Worm (Caenorhabditis elegans) whole organism, young adult: ENCODE data around the gene F07F6.8.

Source experiments
- B0019.2 ChIP-seq: fragments of 200-800 bp; sonication (Bioruptor generic); conservative IDR thresholded peaks from 2 replicates; pipeline ENCODE4 v1.3.6; 2022; ENCODE audit warnings: missing genetic modification reagents, missing genetic modification characterization, missing compliant biosample characterization
- B0035.1 ChIP-seq: sonication (generic microtip); optimal IDR thresholded peaks from 2 replicates; lab custom pipeline; 2016; ENCODE audit warnings: missing genetic modification characterization, mild to moderate bottlenecking, missing compliant biosample characterization, missing genotype, missing genetic modification reagents
- F57A8.1 ChIP-seq: fragments of 200-800 bp; sonication (Bioruptor generic); optimal IDR thresholded peaks from 2 replicates; lab custom pipeline; 2018; ENCODE audit warnings: mild to moderate bottlenecking, missing genetic modification characterization, moderate library complexity, missing compliant biosample characterization
- Y79H2A.3 ChIP-seq: fragments of 200-800 bp; sonication (Bioruptor generic); conservative IDR thresholded peaks from 2 replicates; pipeline ENCODE4 v1.3.6; 2022; ENCODE audit warnings: missing genetic modification reagents, missing genetic modification characterization, missing compliant biosample characterization
- ekl-4 ChIP-seq: fragments of 200-800 bp; sonication (Bioruptor generic); IDR thresholded peaks from 2 replicates; pipeline ENCODE4 v1.3.6; 2022; ENCODE audit warnings: missing genetic modification reagents, missing genetic modification characterization, missing compliant biosample characterization
- hmg-20 ChIP-seq: fragments of 200-800 bp; sonication (Bioruptor generic); IDR thresholded peaks from 2 replicates; pipeline ENCODE4 v1.3.6; 2022; ENCODE audit warnings: missing genetic modification reagents, missing genetic modification characterization, missing compliant biosample characterization
- hsf-1 ChIP-seq: fragments of 200-800 bp; sonication (Bioruptor generic); IDR thresholded peaks from 2 replicates; pipeline ENCODE4 v1.3.6; 2022; ENCODE audit warnings: missing genetic modification reagents, missing genetic modification characterization, missing compliant biosample characterization
- madf-3 ChIP-seq: fragments of 200-800 bp; sonication (Bioruptor generic); IDR thresholded peaks from 2 replicates; pipeline ENCODE4 v1.3.6; 2022; ENCODE audit warnings: missing genetic modification reagents, missing genetic modification characterization, missing compliant biosample characterization
- madf-6 ChIP-seq: fragments of 200-800 bp; sonication (Bioruptor generic); IDR thresholded peaks from 2 replicates; pipeline ENCODE4 v1.3.6; 2022; ENCODE audit warnings: missing genetic modification reagents, missing genetic modification characterization, missing compliant biosample characterization
- snpc-1.3 ChIP-seq: sonication (generic microtip); optimal IDR thresholded peaks from 2 replicates; lab custom pipeline; 2017; ENCODE audit warnings: missing genetic modification characterization, mild to moderate bottlenecking, missing compliant biosample characterization, antibody characterized with exemption, moderate library complexity, missing genotype, missing genetic modification reagents; ENCODE audit not compliant: insufficient read depth
- unc-62 ChIP-seq: fragments of 150-350 bp; optimal IDR thresholded peaks from 2 replicates; lab custom pipeline; 2014; ENCODE audit warnings: missing biosample characterization, missing genetic modification reagents, missing genetic modification characterization
- ztf-25 ChIP-seq: fragments of 200-800 bp; sonication (Bioruptor generic); IDR thresholded peaks from 2 replicates; pipeline ENCODE4 v1.3.6; 2022; ENCODE audit warnings: missing genetic modification reagents, missing genetic modification characterization, missing compliant biosample characterization

DNA sequence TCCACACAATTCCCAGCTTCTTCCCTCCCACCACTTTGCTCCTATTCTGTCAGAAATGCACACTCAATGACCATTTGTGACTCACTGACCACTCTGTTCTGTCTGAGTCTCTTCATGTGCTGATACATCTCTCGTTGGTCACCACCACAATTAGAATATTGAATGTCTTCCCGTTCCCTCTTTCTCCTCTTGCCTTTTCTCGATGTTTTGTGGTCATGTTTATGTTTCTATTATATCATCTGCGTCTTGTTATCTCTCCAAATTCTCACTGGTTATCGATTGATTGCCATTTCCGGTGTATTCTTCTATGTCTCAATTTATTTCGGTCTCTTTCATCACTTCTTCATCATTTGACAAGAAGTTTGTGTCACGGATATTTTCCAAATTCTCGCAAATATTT lies 35.4 kb upstream of the F07F6.8 start:
- TF ChIP-seq hmg-20 (GFP tag; lab: Robert Waterston, UW) (no peak), madf-6 (GFP tag; lab: Robert Waterston, UW) (no peak), F57A8.1 (GFP tag; lab: Kevin White, UChicago) (no peak), snpc-1.3 (no peak), B0035.1 (tag; lab: Kevin White, UChicago) (no peak), madf-3 (GFP tag; lab: Robert Waterston, UW) (no peak), Y79H2A.3 (GFP tag; lab: Robert Waterston, UW) (no peak), unc-62 (GFP tag; lab: Kevin White, UChicago) (no peak), ztf-25 (no peak), B0019.2 (GFP tag; lab: Robert Waterston, UW) (no peak), ekl-4 (GFP tag; lab: Robert Waterston, UW) (no peak), hsf-1 (GFP tag; lab: Robert Waterston, UW) (no peak)
